Worm (Caenorhabditis elegans) whole organism, L2 larva: Measurements from ENCODE around the gene hlh-32.

Experiments used
- C34F6.9 ChIP-seq: fragments of 150-350 bp; optimal IDR thresholded peaks from 2 replicates; lab custom pipeline; 2014; ENCODE audit warnings: missing biosample characterization, missing genetic modification characterization
- F13H6.1 ChIP-seq: sonication (generic microtip); optimal IDR thresholded peaks from 2 replicates; lab custom pipeline; 2016; ENCODE audit warnings: missing genetic modification characterization, missing compliant biosample characterization
- Y55F3AM.14 ChIP-seq: fragments of 200-800 bp; sonication (Bioruptor generic); optimal IDR thresholded peaks from 2 replicates; lab custom pipeline; 2018; ENCODE audit warnings: mild to moderate bottlenecking, missing genetic modification characterization, missing compliant biosample characterization
- ZK546.5 ChIP-seq: sonication (generic microtip); optimal IDR thresholded peaks from 2 replicates; lab custom pipeline; 2017; ENCODE audit warnings: missing biosample characterization, missing genetic modification characterization
- ama-1 ChIP-seq: fragments of 150-350 bp; optimal IDR thresholded peaks from 2 replicates; lab custom pipeline; 2018; ENCODE audit warnings: inconsistent platforms
- blmp-1 ChIP-seq: sonication (generic microtip); optimal IDR thresholded peaks from 2 replicates; lab custom pipeline; 2017; ENCODE audit warnings: missing genetic modification characterization, mild to moderate bottlenecking, missing compliant biosample characterization, antibody characterized with exemption, moderate library complexity; ENCODE audit not compliant: insufficient read depth
- ceh-16 ChIP-seq: fragments of 150-350 bp; optimal IDR thresholded peaks from 2 replicates; lab custom pipeline; 2014; ENCODE audit warnings: missing biosample characterization, missing genetic modification characterization
- ceh-82 ChIP-seq: fragments of 150-350 bp; optimal IDR thresholded peaks from 2 replicates; lab custom pipeline; 2014; ENCODE audit warnings: missing biosample characterization, missing genetic modification characterization
- crh-2 ChIP-seq: sonication (generic microtip); optimal IDR thresholded peaks from 2 replicates; lab custom pipeline; 2017; ENCODE audit warnings: missing biosample characterization, missing genetic modification characterization
- dmd-4 ChIP-seq: sonication (generic microtip); optimal IDR thresholded peaks from 2 replicates; lab custom pipeline; 2017; ENCODE audit warnings: missing biosample characterization, missing genetic modification characterization
- egl-27 ChIP-seq: sonication (generic microtip); optimal IDR thresholded peaks from 3 replicates; lab custom pipeline; 2017; ENCODE audit warnings: missing biosample characterization, missing genetic modification reagents, missing genetic modification characterization
- elt-1 ChIP-seq: fragments of 150-350 bp; optimal IDR thresholded peaks from 2 replicates; lab custom pipeline; 2014; ENCODE audit warnings: missing biosample characterization, missing genetic modification characterization
- elt-3 ChIP-seq: sonication (generic microtip); optimal IDR thresholded peaks from 2 replicates; lab custom pipeline; 2017; ENCODE audit warnings: missing biosample characterization, missing genetic modification characterization
- fos-1 ChIP-seq: fragments of 150-350 bp; optimal IDR thresholded peaks from 2 replicates; lab custom pipeline; 2014; ENCODE audit warnings: missing biosample characterization, missing genetic modification characterization
- gmeb-1 ChIP-seq: fragments of 150-350 bp; optimal IDR thresholded peaks from 2 replicates; lab custom pipeline; 2014; ENCODE audit warnings: missing biosample characterization, missing genetic modification characterization
- lin-11 ChIP-seq: fragments of 150-350 bp; sonication (generic microtip); optimal IDR thresholded peaks from 2 replicates; lab custom pipeline; 2014; ENCODE audit warnings: missing biosample characterization, missing genetic modification characterization, inconsistent platforms, mixed read lengths
- lin-13 ChIP-seq: fragments of 150-350 bp; optimal IDR thresholded peaks from 2 replicates; lab custom pipeline; 2014; ENCODE audit warnings: missing biosample characterization, missing genetic modification reagents, missing genetic modification characterization
- lin-39 ChIP-seq: fragments of 150-350 bp; optimal IDR thresholded peaks from 2 replicates; lab custom pipeline; 2014; ENCODE audit warnings: missing biosample characterization, missing genetic modification reagents, missing genetic modification characterization
- lsy-2 ChIP-seq, 2 experiments: fragments of 150-350 bp in 1 of 2; sonication (generic microtip) in 1 of 2; optimal IDR thresholded peaks; 2 replicates each; lab custom pipeline; 2014 to 2017; ENCODE audit warnings: missing biosample characterization in 2 of 2, missing genetic modification characterization in 2 of 2
- mab-5 ChIP-seq: fragments of 150-350 bp; optimal IDR thresholded peaks from 2 replicates; lab custom pipeline; 2014; ENCODE audit warnings: missing biosample characterization, missing genetic modification characterization
- mbf-1 ChIP-seq: sonication (generic microtip); optimal IDR thresholded peaks from 2 replicates; lab custom pipeline; 2017; ENCODE audit warnings: missing biosample characterization, missing genetic modification characterization
- mdl-1 ChIP-seq, 2 experiments: fragments of 150-350 bp in 1 of 2; sonication (generic microtip) in 1 of 2; optimal IDR thresholded peaks; 2 replicates each; lab custom pipeline; 2017; ENCODE audit warnings: missing biosample characterization in 2 of 2, missing genetic modification characterization in 2 of 2
- nhr-10 ChIP-seq: sonication (generic microtip); optimal IDR thresholded peaks from 2 replicates; lab custom pipeline; 2017; ENCODE audit warnings: missing biosample characterization, missing genetic modification characterization
- nhr-11 ChIP-seq: fragments of 150-350 bp; optimal IDR thresholded peaks from 2 replicates; lab custom pipeline; 2014; ENCODE audit warnings: missing biosample characterization, missing genetic modification characterization
- nhr-129 ChIP-seq: fragments of 150-350 bp; optimal IDR thresholded peaks from 2 replicates; lab custom pipeline; 2014; ENCODE audit warnings: missing biosample characterization, missing genetic modification characterization
- nhr-21 ChIP-seq: fragments of 150-350 bp; optimal IDR thresholded peaks from 2 replicates; lab custom pipeline; 2014; ENCODE audit warnings: missing biosample characterization, missing genetic modification characterization
- nhr-23 ChIP-seq: fragments of 150-350 bp; optimal IDR thresholded peaks from 2 replicates; lab custom pipeline; 2014; ENCODE audit warnings: missing biosample characterization, missing genetic modification reagents, missing genetic modification characterization
- nhr-25 ChIP-seq: fragments of 150-350 bp; sonication (generic microtip); optimal IDR thresholded peaks from 3 replicates; lab custom pipeline; 2014; ENCODE audit warnings: missing biosample characterization, missing genetic modification characterization
- nhr-6 ChIP-seq: fragments of 150-350 bp; optimal IDR thresholded peaks from 2 replicates; lab custom pipeline; 2014; ENCODE audit warnings: missing biosample characterization, missing genetic modification characterization
- peb-1 ChIP-seq: fragments of 150-350 bp; optimal IDR thresholded peaks from 2 replicates; lab custom pipeline; 2014; ENCODE audit warnings: missing biosample characterization, missing genetic modification characterization
- sem-4 ChIP-seq: fragments of 150-350 bp; optimal IDR thresholded peaks from 2 replicates; lab custom pipeline; 2014; ENCODE audit warnings: missing biosample characterization, missing genetic modification reagents, missing genetic modification characterization
- skn-1 ChIP-seq: sonication (generic microtip); optimal IDR thresholded peaks from 2 replicates; lab custom pipeline; 2017; ENCODE audit warnings: missing biosample characterization, missing genetic modification characterization
- sma-3 ChIP-seq: sonication (generic microtip); optimal IDR thresholded peaks from 2 replicates; lab custom pipeline; 2016; ENCODE audit warnings: missing genetic modification reagents, missing genetic modification characterization, missing compliant biosample characterization
- sma-9 ChIP-seq, 2 experiments: fragments of 150-350 bp in 1 of 2; sonication (generic microtip) in 1 of 2; optimal IDR thresholded peaks; 2 replicates each; lab custom pipeline; 2014 to 2016; ENCODE audit warnings: missing genetic modification characterization in 2 of 2, mild to moderate bottlenecking in 1 of 2, missing biosample characterization in 1 of 2, missing compliant biosample characterization in 1 of 2, missing genetic modification reagents in 1 of 2, moderate library complexity in 1 of 2
- snpc-4 ChIP-seq: fragments of 150-350 bp; optimal IDR thresholded peaks from 2 replicates; lab custom pipeline; 2014; ENCODE audit warnings: missing biosample characterization, missing genetic modification characterization
- unc-39 ChIP-seq: fragments of 150-350 bp; optimal IDR thresholded peaks from 2 replicates; lab custom pipeline; 2014; ENCODE audit warnings: missing biosample characterization, missing genetic modification characterization
- unc-55 ChIP-seq: fragments of 150-350 bp; sonication (generic microtip); optimal IDR thresholded peaks from 3 replicates; lab custom pipeline; 2014; ENCODE audit warnings: missing biosample characterization, missing genetic modification reagents, missing genetic modification characterization
- unc-62 ChIP-seq: fragments of 150-350 bp; optimal IDR thresholded peaks from 2 replicates; lab custom pipeline; 2014; ENCODE audit warnings: missing biosample characterization, missing genetic modification reagents, missing genetic modification characterization
- zag-1 ChIP-seq: fragments of 150-350 bp; optimal IDR thresholded peaks from 2 replicates; lab custom pipeline; 2014; ENCODE audit warnings: missing biosample characterization, missing genetic modification characterization
- ztf-1 ChIP-seq: fragments of 200-800 bp; sonication (Bioruptor generic); conservative IDR thresholded peaks from 2 replicates; pipeline ENCODE4 v1.3.6; 2022; ENCODE audit warnings: missing genetic modification characterization, missing compliant biosample characterization
- ztf-11 ChIP-seq: sonication (generic microtip); optimal IDR thresholded peaks from 2 replicates; lab custom pipeline; 2017; ENCODE audit warnings: missing biosample characterization, missing genetic modification characterization

hlh-32 gene

DNA sequence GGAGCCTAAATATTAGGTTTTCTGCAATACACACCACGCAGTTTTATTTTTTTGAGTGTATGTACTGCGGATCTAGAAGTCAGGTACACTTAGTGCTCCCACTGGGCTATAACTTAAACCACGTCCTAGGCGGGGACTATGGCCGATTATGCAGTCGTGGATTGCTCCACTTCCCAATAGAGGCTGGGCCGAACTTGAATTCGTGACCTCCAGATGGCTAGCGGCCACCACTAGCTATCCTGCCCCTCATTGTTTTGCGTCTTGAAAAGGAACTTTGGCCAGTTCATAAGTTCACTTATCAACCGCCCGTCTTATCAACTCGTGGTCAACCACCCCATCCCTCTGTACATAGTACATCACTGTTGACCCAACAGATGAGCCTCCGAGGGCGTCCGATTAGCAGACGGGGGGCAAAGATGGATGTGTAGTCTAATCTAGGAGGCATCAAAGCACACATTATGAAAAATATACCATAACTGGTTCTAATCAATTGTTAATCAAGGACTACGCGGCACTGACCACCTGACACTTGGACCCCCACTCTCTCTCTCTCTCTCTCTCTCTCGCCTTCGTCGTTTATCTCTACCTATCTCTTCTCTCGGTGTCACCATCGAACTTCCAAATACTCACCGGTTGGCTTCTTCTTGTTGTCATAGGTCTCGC lies 37.3 kb downstream of the hlh-32 start:
- peak; percentile 50 for TF ChIP-seq sma-3 (GFP tag; lab: Kevin White, UChicago)
- no peak for TF ChIP-seq ztf-1
- no peak for TF ChIP-seq nhr-11 (tag; lab: Kevin White, UChicago)
- no peak for TF ChIP-seq ztf-11 (tag; lab: Kevin White, UChicago)
- TF ChIP-seq peb-1 (tag; lab: Kevin White, UChicago) = no peak
- TF ChIP-seq nhr-10 (tag; lab: Kevin White, UChicago) = no peak
- TF ChIP-seq skn-1 (tag; lab: Kevin White, UChicago) = no peak
- peak; percentile 86 for TF ChIP-seq nhr-21 (tag; lab: Kevin White, UChicago)
- peak; percentile 72 for TF ChIP-seq nhr-129 (tag; lab: Kevin White, UChicago)
- no peak for TF ChIP-seq nhr-6 (tag; lab: Kevin White, UChicago)
- no peak for TF ChIP-seq ceh-16 (tag; lab: Kevin White, UChicago)
- peak; percentile 39 for TF ChIP-seq ama-1 (lab: Kevin White, UChicago)
- TF ChIP-seq lin-11 = no peak
- TF ChIP-seq nhr-25 (tag; lab: Kevin White, UChicago) = peak; percentile 41
- TF ChIP-seq mdl-1 (tag; optimal IDR thresholded peaks at IDR 0.05; lab: Kevin White, UChicago) = peak in 1 of 2 experiments; percentile 2
- TF ChIP-seq unc-55 (GFP tag; lab: Kevin White, UChicago) = no peak
- TF ChIP-seq F13H6.1 (tag; lab: Kevin White, UChicago) = peak; percentile 45
- TF ChIP-seq snpc-4 (tag; lab: Kevin White, UChicago) = no peak
- peak; percentile 63 for TF ChIP-seq sma-9 (GFP tag; optimal IDR thresholded peaks at IDR 0.05; lab: Kevin White, UChicago)
- TF ChIP-seq sma-9 (tag; optimal IDR thresholded peaks at IDR 0.05; lab: Kevin White, UChicago) = no peak
- no peak for TF ChIP-seq unc-62 (GFP tag; lab: Kevin White, UChicago)
- no peak for TF ChIP-seq nhr-23
- TF ChIP-seq C34F6.9 (tag; lab: Kevin White, UChicago) = peak; percentile 5
- no peak for TF ChIP-seq dmd-4 (tag; lab: Kevin White, UChicago)
- TF ChIP-seq gmeb-1 (tag; lab: Kevin White, UChicago) = peak; percentile 29
- TF ChIP-seq, all 48 proteins: peak for 10

DNA sequence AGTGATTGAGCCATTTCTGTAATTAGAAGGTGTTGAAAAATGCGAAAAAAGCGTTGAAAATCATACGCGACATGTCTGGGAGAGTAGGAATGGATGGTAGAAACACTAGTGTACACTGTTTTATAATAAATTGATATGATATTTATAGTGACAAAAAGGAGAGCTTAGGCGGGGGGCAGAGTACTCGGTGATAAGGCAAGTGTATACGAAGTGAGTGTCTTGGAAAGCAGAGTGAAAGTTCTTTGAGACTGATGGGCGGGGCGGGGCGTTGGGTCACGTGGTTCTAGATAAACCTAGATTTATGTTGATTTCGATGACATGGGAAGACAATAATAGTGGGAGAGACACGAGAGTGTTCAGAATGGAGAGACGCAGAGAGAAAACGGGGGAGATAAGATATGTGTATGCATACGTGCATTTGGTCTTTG lies 38.4 kb downstream of the hlh-32 start, which contains the start of gene gln-3:
Gene gln-3 (minus strand): TSS at position 73 of the 428 bp plus-strand sequence.
- TF ChIP-seq nhr-129 (tag; lab: Kevin White, UChicago) (peak; percentile 17), unc-39 (tag; lab: Kevin White, UChicago) (no peak), lin-13 (GFP tag; lab: Kevin White, UChicago) (no peak), blmp-1 (tag; lab: Kevin White, UChicago) (peak; percentile 95), lin-39 (tag; lab: Kevin White, UChicago) (no peak), ceh-16 (tag; lab: Kevin White, UChicago) (no peak), unc-55 (GFP tag; lab: Kevin White, UChicago) (no peak), lsy-2 (tag; optimal IDR thresholded peaks at IDR 0.05; lab: Kevin White, UChicago) (peak in 1 of 2 experiments; percentile 14), nhr-11 (tag; lab: Kevin White, UChicago) (no peak), gmeb-1 (tag; lab: Kevin White, UChicago) (peak; percentile 58), elt-3 (tag; lab: Kevin White, UChicago) (no peak), sma-3 (GFP tag; lab: Kevin White, UChicago) (peak; percentile 49), skn-1 (tag; lab: Kevin White, UChicago) (no peak), C34F6.9 (tag; lab: Kevin White, UChicago) (no peak), mab-5 (no peak), crh-2 (tag; lab: Kevin White, UChicago) (peak; percentile 30), ztf-1 (no peak), nhr-10 (tag; lab: Kevin White, UChicago) (no peak), nhr-23 (no peak), Y55F3AM.14 (GFP tag; lab: Kevin White, UChicago) (no peak), nhr-25 (tag; lab: Kevin White, UChicago) (peak; percentile 2), fos-1 (tag; lab: Kevin White, UChicago) (no peak), dmd-4 (tag; lab: Kevin White, UChicago) (no peak), nhr-21 (tag; lab: Kevin White, UChicago) (peak; percentile 66), ama-1 (lab: Kevin White, UChicago) (peak; percentile 90), egl-27 (tag; lab: Kevin White, UChicago) (no peak), zag-1 (tag; lab: Kevin White, UChicago) (no peak), peb-1 (tag; lab: Kevin White, UChicago) (no peak), mdl-1 (tag; optimal IDR thresholded peaks at IDR 0.05; lab: Kevin White, UChicago) (no peak), ZK546.5 (tag; lab: Kevin White, UChicago) (no peak), ceh-82 (tag; lab: Kevin White, UChicago) (no peak), elt-1 (tag; lab: Kevin White, UChicago) (no peak), F13H6.1 (tag; lab: Kevin White, UChicago) (peak; percentile 51), sma-9 (GFP tag; optimal IDR thresholded peaks at IDR 0.05; lab: Kevin White, UChicago) (peak; percentile 79), sma-9 (tag; optimal IDR thresholded peaks at IDR 0.05; lab: Kevin White, UChicago) (no peak), mbf-1 (tag; lab: Kevin White, UChicago) (no peak), snpc-4 (tag; lab: Kevin White, UChicago) (no peak), sem-4 (tag; lab: Kevin White, UChicago) (no peak)
